Worm (Caenorhabditis elegans) whole organism, L2 larva: ENCODE results near the gene K01A6.7.

Experiments used
- C34F6.9 ChIP-seq: fragments of 150-350 bp; optimal IDR thresholded peaks from 2 replicates; lab custom pipeline; 2014; ENCODE audit warnings: missing biosample characterization, missing genetic modification characterization
- F13H6.1 ChIP-seq: sonication (generic microtip); optimal IDR thresholded peaks from 2 replicates; lab custom pipeline; 2016; ENCODE audit warnings: missing genetic modification characterization, missing compliant biosample characterization
- ZK546.5 ChIP-seq: sonication (generic microtip); optimal IDR thresholded peaks from 2 replicates; lab custom pipeline; 2017; ENCODE audit warnings: missing biosample characterization, missing genetic modification characterization
- alr-1 ChIP-seq: fragments of 150-350 bp; optimal IDR thresholded peaks from 2 replicates; lab custom pipeline; 2014; ENCODE audit warnings: missing biosample characterization, missing genetic modification characterization
- aly-2 ChIP-seq: fragments of 150-350 bp; optimal IDR thresholded peaks from 2 replicates; lab custom pipeline; 2014; ENCODE audit warnings: missing biosample characterization, missing genetic modification characterization
- ama-1 ChIP-seq: fragments of 150-350 bp; optimal IDR thresholded peaks from 2 replicates; lab custom pipeline; 2018; ENCODE audit warnings: inconsistent platforms
- blmp-1 ChIP-seq: sonication (generic microtip); optimal IDR thresholded peaks from 2 replicates; lab custom pipeline; 2017; ENCODE audit warnings: missing genetic modification characterization, mild to moderate bottlenecking, missing compliant biosample characterization, antibody characterized with exemption, moderate library complexity; ENCODE audit not compliant: insufficient read depth
- ceh-16 ChIP-seq: fragments of 150-350 bp; optimal IDR thresholded peaks from 2 replicates; lab custom pipeline; 2014; ENCODE audit warnings: missing biosample characterization, missing genetic modification characterization
- ceh-82 ChIP-seq: fragments of 150-350 bp; optimal IDR thresholded peaks from 2 replicates; lab custom pipeline; 2014; ENCODE audit warnings: missing biosample characterization, missing genetic modification characterization
- crh-2 ChIP-seq: sonication (generic microtip); optimal IDR thresholded peaks from 2 replicates; lab custom pipeline; 2017; ENCODE audit warnings: missing biosample characterization, missing genetic modification characterization
- dmd-4 ChIP-seq: sonication (generic microtip); optimal IDR thresholded peaks from 2 replicates; lab custom pipeline; 2017; ENCODE audit warnings: missing biosample characterization, missing genetic modification characterization
- elt-1 ChIP-seq: fragments of 150-350 bp; optimal IDR thresholded peaks from 2 replicates; lab custom pipeline; 2014; ENCODE audit warnings: missing biosample characterization, missing genetic modification characterization
- elt-3 ChIP-seq: sonication (generic microtip); optimal IDR thresholded peaks from 2 replicates; lab custom pipeline; 2017; ENCODE audit warnings: missing biosample characterization, missing genetic modification characterization
- fos-1 ChIP-seq: fragments of 150-350 bp; optimal IDR thresholded peaks from 2 replicates; lab custom pipeline; 2014; ENCODE audit warnings: missing biosample characterization, missing genetic modification characterization
- gmeb-1 ChIP-seq: fragments of 150-350 bp; optimal IDR thresholded peaks from 2 replicates; lab custom pipeline; 2014; ENCODE audit warnings: missing biosample characterization, missing genetic modification characterization
- lin-39 ChIP-seq: fragments of 150-350 bp; optimal IDR thresholded peaks from 2 replicates; lab custom pipeline; 2014; ENCODE audit warnings: missing biosample characterization, missing genetic modification reagents, missing genetic modification characterization
- lsy-2 ChIP-seq, 2 experiments: fragments of 150-350 bp in 1 of 2; sonication (generic microtip) in 1 of 2; optimal IDR thresholded peaks; 2 replicates each; lab custom pipeline; 2014 to 2017; ENCODE audit warnings: missing biosample characterization in 2 of 2, missing genetic modification characterization in 2 of 2
- mab-5 ChIP-seq: fragments of 150-350 bp; optimal IDR thresholded peaks from 2 replicates; lab custom pipeline; 2014; ENCODE audit warnings: missing biosample characterization, missing genetic modification characterization
- mdl-1 ChIP-seq, 2 experiments: fragments of 150-350 bp in 1 of 2; sonication (generic microtip) in 1 of 2; optimal IDR thresholded peaks; 2 replicates each; lab custom pipeline; 2017; ENCODE audit warnings: missing biosample characterization in 2 of 2, missing genetic modification characterization in 2 of 2
- nhr-10 ChIP-seq: sonication (generic microtip); optimal IDR thresholded peaks from 2 replicates; lab custom pipeline; 2017; ENCODE audit warnings: missing biosample characterization, missing genetic modification characterization
- nhr-12 ChIP-seq: fragments of 150-350 bp; optimal IDR thresholded peaks from 2 replicates; lab custom pipeline; 2014; ENCODE audit warnings: missing biosample characterization, missing genetic modification characterization
- nhr-129 ChIP-seq: fragments of 150-350 bp; optimal IDR thresholded peaks from 2 replicates; lab custom pipeline; 2014; ENCODE audit warnings: missing biosample characterization, missing genetic modification characterization
- nhr-21 ChIP-seq: fragments of 150-350 bp; optimal IDR thresholded peaks from 2 replicates; lab custom pipeline; 2014; ENCODE audit warnings: missing biosample characterization, missing genetic modification characterization
- nhr-23 ChIP-seq: fragments of 150-350 bp; optimal IDR thresholded peaks from 2 replicates; lab custom pipeline; 2014; ENCODE audit warnings: missing biosample characterization, missing genetic modification reagents, missing genetic modification characterization
- nhr-237 ChIP-seq: fragments of 150-350 bp; optimal IDR thresholded peaks from 2 replicates; lab custom pipeline; 2014; ENCODE audit warnings: missing biosample characterization, missing genetic modification characterization
- nhr-6 ChIP-seq: fragments of 150-350 bp; optimal IDR thresholded peaks from 2 replicates; lab custom pipeline; 2014; ENCODE audit warnings: missing biosample characterization, missing genetic modification characterization
- peb-1 ChIP-seq: fragments of 150-350 bp; optimal IDR thresholded peaks from 2 replicates; lab custom pipeline; 2014; ENCODE audit warnings: missing biosample characterization, missing genetic modification characterization
- sem-4 ChIP-seq: fragments of 150-350 bp; optimal IDR thresholded peaks from 2 replicates; lab custom pipeline; 2014; ENCODE audit warnings: missing biosample characterization, missing genetic modification reagents, missing genetic modification characterization
- sma-3 ChIP-seq: sonication (generic microtip); optimal IDR thresholded peaks from 2 replicates; lab custom pipeline; 2016; ENCODE audit warnings: missing genetic modification reagents, missing genetic modification characterization, missing compliant biosample characterization
- sma-9 ChIP-seq, 2 experiments: fragments of 150-350 bp in 1 of 2; sonication (generic microtip) in 1 of 2; optimal IDR thresholded peaks; 2 replicates each; lab custom pipeline; 2014 to 2016; ENCODE audit warnings: missing genetic modification characterization in 2 of 2, mild to moderate bottlenecking in 1 of 2, missing biosample characterization in 1 of 2, missing compliant biosample characterization in 1 of 2, missing genetic modification reagents in 1 of 2, moderate library complexity in 1 of 2
- snpc-4 ChIP-seq: fragments of 150-350 bp; optimal IDR thresholded peaks from 2 replicates; lab custom pipeline; 2014; ENCODE audit warnings: missing biosample characterization, missing genetic modification characterization
- unc-39 ChIP-seq: fragments of 150-350 bp; optimal IDR thresholded peaks from 2 replicates; lab custom pipeline; 2014; ENCODE audit warnings: missing biosample characterization, missing genetic modification characterization
- unc-55 ChIP-seq: fragments of 150-350 bp; sonication (generic microtip); optimal IDR thresholded peaks from 3 replicates; lab custom pipeline; 2014; ENCODE audit warnings: missing biosample characterization, missing genetic modification reagents, missing genetic modification characterization
- unc-62 ChIP-seq: fragments of 150-350 bp; optimal IDR thresholded peaks from 2 replicates; lab custom pipeline; 2014; ENCODE audit warnings: missing biosample characterization, missing genetic modification reagents, missing genetic modification characterization
- zag-1 ChIP-seq: fragments of 150-350 bp; optimal IDR thresholded peaks from 2 replicates; lab custom pipeline; 2014; ENCODE audit warnings: missing biosample characterization, missing genetic modification characterization
- ztf-1 ChIP-seq: fragments of 200-800 bp; sonication (Bioruptor generic); conservative IDR thresholded peaks from 2 replicates; pipeline ENCODE4 v1.3.6; 2022; ENCODE audit warnings: missing genetic modification characterization, missing compliant biosample characterization
- ztf-11 ChIP-seq: sonication (generic microtip); optimal IDR thresholded peaks from 2 replicates; lab custom pipeline; 2017; ENCODE audit warnings: missing biosample characterization, missing genetic modification characterization
- ztf-4 ChIP-seq: fragments of 150-350 bp; optimal IDR thresholded peaks from 2 replicates; lab custom pipeline; 2014; ENCODE audit warnings: missing biosample characterization, missing genetic modification characterization

K01A6.7 gene

DNA sequence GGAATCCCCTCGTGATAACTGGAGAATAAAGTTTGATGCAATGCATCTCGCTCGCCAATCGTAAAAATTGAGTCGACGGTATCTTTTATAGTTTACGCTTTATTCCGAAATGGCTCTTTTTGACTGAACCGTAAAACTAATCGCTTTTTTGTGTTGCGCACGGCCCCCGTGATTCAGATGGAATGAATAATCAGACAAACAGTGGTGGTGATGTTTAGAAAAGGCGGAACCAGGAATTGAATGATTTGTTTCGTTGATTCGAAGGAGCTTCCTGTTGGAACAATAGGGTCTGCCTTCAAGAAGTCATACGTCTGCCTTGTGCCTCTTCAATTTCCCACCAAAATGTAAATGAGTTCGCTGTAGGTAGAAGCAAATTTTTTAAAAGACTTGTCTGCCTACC, 16.0 kb upstream of the K01A6.7 start, which contains the start of gene scl-18:
Gene scl-18 (minus strand): TSS at position 101 of the 400 bp plus-strand sequence.
- no peak for TF ChIP-seq crh-2 (tag; lab: Kevin White, UChicago)
- TF ChIP-seq ceh-16: no peak
- TF ChIP-seq zag-1 (tag; lab: Kevin White, UChicago): no peak
- TF ChIP-seq unc-62 (GFP tag; lab: Kevin White, UChicago): no peak
- no peak for TF ChIP-seq peb-1 (tag; lab: Kevin White, UChicago)
- no peak for TF ChIP-seq ceh-82 (tag; lab: Kevin White, UChicago)

DNA sequence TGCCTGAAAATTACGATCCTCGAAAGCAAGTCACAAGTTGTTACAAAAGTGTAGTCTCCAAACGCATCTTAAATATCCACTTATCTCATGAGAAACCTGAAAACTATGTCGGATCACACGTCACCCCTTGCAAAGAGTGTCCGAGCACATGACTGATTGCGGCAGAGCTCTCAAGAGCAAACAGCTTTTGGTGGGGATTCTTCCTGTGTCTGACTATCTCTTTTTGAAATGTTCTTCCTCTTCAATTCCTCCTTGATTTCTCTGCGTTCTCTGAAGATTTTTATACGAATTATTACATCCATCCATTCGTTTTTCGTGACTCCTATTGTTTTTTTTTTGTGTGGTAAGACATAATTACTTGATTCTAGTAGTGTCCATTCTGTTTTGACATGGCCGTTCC, 10.5 kb upstream of the K01A6.7 start, which contains the start of gene T12A7.6:
Gene T12A7.6 (plus strand): TSS at position 369 of the 400 bp plus-strand sequence.
- TF ChIP-seq C34F6.9 (peak; percentile 23), F13H6.1 (tag; lab: Kevin White, UChicago) (peak; percentile 70), unc-55 (GFP tag; lab: Kevin White, UChicago) (no peak), ztf-11 (tag; lab: Kevin White, UChicago) (no peak), lsy-2 (tag; optimal IDR thresholded peaks at IDR 0.05; lab: Kevin White, UChicago) (peak in 1 of 2 experiments; percentile 25), sma-9 (GFP tag; optimal IDR thresholded peaks at IDR 0.05; lab: Kevin White, UChicago) (peak; percentile 33), sma-9 (tag; optimal IDR thresholded peaks at IDR 0.05; lab: Kevin White, UChicago) (no peak), nhr-129 (tag; lab: Kevin White, UChicago) (peak; percentile 74)

DNA sequence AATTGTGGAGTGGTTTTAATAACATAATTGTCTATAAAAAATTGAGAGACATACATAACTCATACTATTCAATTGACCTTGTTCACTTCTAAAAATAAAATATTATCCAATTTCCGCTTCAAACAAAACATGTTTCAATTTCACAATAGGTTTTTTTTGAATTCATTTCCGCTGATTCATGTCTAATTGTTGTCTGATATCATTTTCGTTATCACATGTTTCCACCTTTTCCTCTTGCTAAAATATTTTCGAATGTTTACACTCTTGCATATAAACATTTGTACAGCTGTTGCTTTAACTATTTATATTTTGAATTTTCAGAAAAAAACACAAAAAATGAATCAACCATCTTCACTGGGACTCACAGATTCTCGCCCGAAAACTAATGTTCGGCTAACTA, 7.0 kb upstream of the K01A6.7 start, which contains the start of gene gem-4:
Gene gem-4 (plus strand): TSS at position 301 of the 400 bp plus-strand sequence.
- TF ChIP-seq fos-1 (tag; lab: Kevin White, UChicago) (peak; percentile 44), nhr-23 (tag; lab: Kevin White, UChicago) (no peak)

DNA sequence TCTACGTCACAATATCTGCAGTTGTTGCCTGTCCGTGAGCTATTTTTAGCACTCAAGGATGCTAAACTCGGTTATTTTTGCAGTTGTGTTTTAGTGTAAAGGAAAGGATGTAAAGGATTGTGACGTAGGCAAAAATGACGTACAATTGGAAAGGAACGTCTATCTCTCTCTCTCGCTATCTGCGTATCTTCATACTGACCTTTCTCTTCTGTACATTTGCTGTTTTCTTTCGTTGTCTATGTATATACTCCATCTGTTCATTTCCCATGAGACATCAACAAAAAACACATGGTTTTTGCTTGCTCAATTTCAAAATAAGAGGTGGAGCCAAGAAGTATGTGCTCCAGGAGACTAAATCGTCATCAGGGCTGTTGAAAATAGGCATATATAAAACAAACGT, 5.9 kb upstream of the K01A6.7 start:
- no peak for TF ChIP-seq unc-39 (tag; lab: Kevin White, UChicago)
- TF ChIP-seq sma-9 (GFP tag; optimal IDR thresholded peaks at IDR 0.05; lab: Kevin White, UChicago): peak; percentile 64
- TF ChIP-seq sma-9 (tag; optimal IDR thresholded peaks at IDR 0.05; lab: Kevin White, UChicago): no peak
- peak; percentile 9 for TF ChIP-seq unc-55 (GFP tag; lab: Kevin White, UChicago)
- TF ChIP-seq nhr-10 (tag; lab: Kevin White, UChicago): no peak
- no peak for TF ChIP-seq nhr-6
- no peak for TF ChIP-seq nhr-21 (tag; lab: Kevin White, UChicago)
- no peak for TF ChIP-seq mdl-1 (tag; optimal IDR thresholded peaks at IDR 0.05; lab: Kevin White, UChicago)
- no peak for TF ChIP-seq ama-1 (lab: Kevin White, UChicago)
- peak; percentile 30 for TF ChIP-seq nhr-129 (tag; lab: Kevin White, UChicago)

DNA sequence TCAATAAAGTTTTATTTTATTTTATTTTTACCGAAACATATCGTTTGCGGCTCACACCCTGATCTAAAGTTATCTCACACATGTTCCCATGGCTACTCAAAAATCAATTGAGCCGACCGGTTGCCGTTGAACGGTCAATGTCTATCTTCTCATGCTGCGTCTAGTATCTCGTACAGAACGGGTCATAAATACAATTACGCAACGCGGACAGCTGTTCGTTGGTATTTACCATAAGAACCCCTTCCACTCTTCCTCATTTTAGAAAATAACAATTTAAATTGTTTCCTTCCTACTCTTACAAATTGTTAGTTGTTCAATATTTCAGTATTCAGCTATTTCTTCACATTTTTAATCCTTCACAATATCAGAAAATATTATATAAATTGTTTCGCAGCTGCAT, 5.4 kb upstream of the K01A6.7 start:
- TF ChIP-seq nhr-237 (no peak), zag-1 (tag; lab: Kevin White, UChicago) (no peak), mab-5 (tag; lab: Kevin White, UChicago) (no peak), sma-3 (GFP tag; lab: Kevin White, UChicago) (no peak), ztf-1 (GFP tag; lab: Robert Waterston, UW) (no peak)

DNA sequence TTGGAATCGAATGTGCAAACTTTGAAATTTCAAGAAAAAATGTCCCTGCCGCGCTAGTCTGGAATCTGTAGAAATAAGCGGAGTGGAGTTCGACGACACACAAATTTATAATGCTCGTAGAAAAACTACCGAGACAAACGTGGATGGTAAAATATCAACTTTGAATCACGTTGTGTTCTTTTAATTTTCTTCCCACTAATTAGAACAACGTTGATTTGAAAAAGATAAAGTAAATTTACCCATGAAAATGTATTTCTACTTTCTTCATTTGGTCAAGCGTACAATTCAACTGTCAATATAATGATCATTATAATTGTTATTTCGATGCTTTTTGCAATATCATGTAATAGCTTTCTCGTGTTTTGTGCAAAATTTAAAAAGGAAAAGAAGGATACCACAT, 4.0 kb upstream of the K01A6.7 start, which contains the start of gene K01A6.5:
Gene K01A6.5 (plus strand): TSS at position 301 of the 400 bp plus-strand sequence.
- TF ChIP-seq snpc-4 (tag; lab: Kevin White, UChicago): no peak
- no peak for TF ChIP-seq fos-1 (tag; lab: Kevin White, UChicago)
- TF ChIP-seq unc-39 (tag; lab: Kevin White, UChicago): no peak
- no peak for TF ChIP-seq unc-55 (GFP tag; lab: Kevin White, UChicago)
- TF ChIP-seq nhr-12 (tag; lab: Kevin White, UChicago): no peak

DNA sequence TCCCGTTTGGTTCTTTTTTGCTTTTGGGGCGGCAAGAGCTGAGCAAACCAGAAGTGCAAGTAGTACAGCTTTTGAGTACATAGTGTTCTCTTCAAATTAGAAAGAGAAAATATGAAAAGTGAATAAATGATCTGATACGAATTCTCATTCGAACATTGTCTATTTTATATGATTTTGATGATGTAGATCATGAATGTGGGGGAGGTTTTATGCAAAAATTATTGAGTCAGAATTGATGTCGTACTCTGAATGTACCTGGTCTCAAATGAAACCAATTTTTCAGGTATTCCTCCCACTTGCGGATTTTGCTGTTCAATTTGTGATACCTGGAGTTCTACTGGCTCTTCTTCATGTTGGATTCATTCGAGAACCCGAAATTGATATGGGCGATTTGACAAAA, 1.8 kb upstream of the K01A6.7 start, which contains the start of gene K01A6.4:
Gene K01A6.4 (minus strand): TSS at position 101 of the 400 bp plus-strand sequence.
- TF ChIP-seq gmeb-1 (tag; lab: Kevin White, UChicago) (no peak), dmd-4 (tag; lab: Kevin White, UChicago) (no peak), zag-1 (tag; lab: Kevin White, UChicago) (no peak), blmp-1 (no peak), ama-1 (lab: Kevin White, UChicago) (no peak), ZK546.5 (tag; lab: Kevin White, UChicago) (no peak), aly-2 (tag; lab: Kevin White, UChicago) (no peak), alr-1 (tag; lab: Kevin White, UChicago) (no peak), elt-3 (tag; lab: Kevin White, UChicago) (no peak), elt-1 (tag; lab: Kevin White, UChicago) (no peak), ztf-4 (no peak), crh-2 (tag; lab: Kevin White, UChicago) (no peak), mab-5 (tag; lab: Kevin White, UChicago) (no peak), ceh-16 (no peak), nhr-129 (tag; lab: Kevin White, UChicago) (no peak), nhr-237 (no peak), lsy-2 (tag; optimal IDR thresholded peaks at IDR 0.05; lab: Kevin White, UChicago) (no peak), sem-4 (tag; lab: Kevin White, UChicago) (no peak), lin-39 (tag; lab: Kevin White, UChicago) (no peak)
